Worm (Caenorhabditis elegans) whole organism, L3 larva: ENCODE measurements around the gene ZK177.2.

Experiments
- ama-1 ChIP-seq: fragments of 150-350 bp; optimal IDR thresholded peaks from 2 replicates; lab custom pipeline; 2018
- eor-1 ChIP-seq, 2 experiments: fragments of 150-350 bp; optimal IDR thresholded peaks; 2 replicates each; lab custom pipeline; 2014 to 2018; ENCODE audit warnings: missing biosample characterization in 2 of 2, missing genetic modification characterization in 2 of 2
- fkh-10 ChIP-seq: sonication (generic microtip); optimal IDR thresholded peaks from 2 replicates; lab custom pipeline; 2017; ENCODE audit warnings: missing biosample characterization, missing genetic modification reagents, missing genetic modification characterization
- fos-1 ChIP-seq: fragments of 150-350 bp; optimal IDR thresholded peaks from 2 replicates; lab custom pipeline; 2014; ENCODE audit warnings: missing biosample characterization, missing genetic modification characterization
- lin-39 ChIP-seq: fragments of 150-350 bp; optimal IDR thresholded peaks from 2 replicates; lab custom pipeline; 2018; ENCODE audit warnings: missing biosample characterization, missing genetic modification reagents, missing genetic modification characterization
- nfya-1 ChIP-seq: sonication (generic microtip); optimal IDR thresholded peaks from 2 replicates; lab custom pipeline; 2017; ENCODE audit warnings: missing genetic modification characterization, mild to moderate bottlenecking, missing compliant biosample characterization, antibody characterized with exemption, moderate library complexity; ENCODE audit not compliant: insufficient read depth
- nhr-12 ChIP-seq: fragments of 150-350 bp; optimal IDR thresholded peaks from 2 replicates; lab custom pipeline; 2014; ENCODE audit warnings: missing biosample characterization, missing genetic modification characterization
- nhr-23 ChIP-seq: fragments of 150-350 bp; optimal IDR thresholded peaks from 2 replicates; lab custom pipeline; 2014; ENCODE audit warnings: missing biosample characterization, missing genetic modification reagents, missing genetic modification characterization
- nhr-237 ChIP-seq: fragments of 150-350 bp; optimal IDR thresholded peaks from 2 replicates; lab custom pipeline; 2014; ENCODE audit warnings: missing biosample characterization, missing genetic modification characterization
- nhr-28 ChIP-seq: fragments of 150-350 bp; optimal IDR thresholded peaks from 2 replicates; lab custom pipeline; 2014; ENCODE audit warnings: missing biosample characterization, missing genetic modification characterization
- pha-4 ChIP-seq: fragments of 150-350 bp; optimal IDR thresholded peaks from 2 replicates; lab custom pipeline; 2014; ENCODE audit warnings: missing biosample characterization, missing genetic modification reagents, missing genetic modification characterization
- pqm-1 ChIP-seq: fragments of 150-350 bp; optimal IDR thresholded peaks from 2 replicates; lab custom pipeline; 2017; ENCODE audit warnings: missing biosample characterization, missing genetic modification characterization, inconsistent platforms
- snpc-4 ChIP-seq: fragments of 150-350 bp; optimal IDR thresholded peaks from 2 replicates; lab custom pipeline; 2014; ENCODE audit warnings: missing biosample characterization, missing genetic modification characterization
- unc-62 ChIP-seq: fragments of 150-350 bp; sonication (generic microtip); optimal IDR thresholded peaks from 4 replicates; lab custom pipeline; 2014; ENCODE audit warnings: missing biosample characterization, missing genetic modification reagents, missing genetic modification characterization

DNA sequence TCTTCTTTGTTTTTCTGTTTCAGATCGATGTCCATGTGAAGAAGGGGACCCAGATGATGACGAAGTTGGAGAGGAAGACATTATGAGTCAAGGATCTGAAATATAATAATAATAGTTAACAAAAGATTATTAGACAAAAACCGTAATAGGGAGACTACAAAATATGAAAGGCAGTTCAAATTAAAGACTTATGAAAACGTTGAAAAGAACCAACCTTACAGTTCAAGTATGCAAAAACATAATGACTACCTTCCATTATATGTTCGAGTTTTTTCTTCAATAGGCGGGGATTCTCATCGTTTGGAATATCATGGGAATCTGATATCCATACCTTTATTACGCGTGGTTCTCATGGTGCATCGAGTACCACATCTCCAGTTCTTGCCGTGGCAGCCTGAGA lies 14.6 kb downstream of the ZK177.2 start, which contains the start of gene hlh-26:
- TF ChIP-seq nhr-23 (no peak), lin-39 (tag; lab: Kevin White, UChicago) (no peak), fos-1 (tag; lab: Kevin White, UChicago) (no peak), ama-1 (no peak), eor-1 (tag; optimal IDR thresholded peaks at IDR 0.05; lab: Kevin White, UChicago) (no peak), nhr-28 (tag; lab: Kevin White, UChicago) (no peak), nhr-237 (no peak), pqm-1 (tag; lab: Kevin White, UChicago) (no peak), snpc-4 (tag; lab: Kevin White, UChicago) (no peak), nhr-12 (tag; lab: Kevin White, UChicago) (no peak), nfya-1 (tag; lab: Kevin White, UChicago) (no peak), fkh-10 (GFP tag; lab: Kevin White, UChicago) (no peak), unc-62 (no peak), pha-4 (tag; lab: Kevin White, UChicago) (no peak)
